Worm (Caenorhabditis elegans) whole organism, late embryonic: ENCODE measurements around the gene kin-20.

Experiments used
- C08G9.2 ChIP-seq: sonication (generic microtip); optimal IDR thresholded peaks from 2 replicates; lab custom pipeline; 2016; ENCODE audit warnings: mild to moderate bottlenecking, missing genetic modification characterization, moderate library complexity, missing compliant biosample characterization
- C38D4.7 ChIP-seq: fragments of 200-800 bp; sonication (Bioruptor generic); optimal IDR thresholded peaks from 2 replicates; lab custom pipeline; 2018; ENCODE audit warnings: mild to moderate bottlenecking, missing genetic modification characterization, moderate library complexity, missing compliant biosample characterization
- T23F11.4 ChIP-seq: fragments of 200-800 bp; sonication (Bioruptor generic); optimal IDR thresholded peaks from 2 replicates; lab custom pipeline; 2018; ENCODE audit warnings: mild to moderate bottlenecking, missing genetic modification characterization, missing compliant biosample characterization
- Y22D7AL.16 ChIP-seq: sonication (generic microtip); optimal IDR thresholded peaks from 2 replicates; lab custom pipeline; 2016; ENCODE audit warnings: missing genetic modification characterization, missing compliant biosample characterization
- ahr-1 ChIP-seq: sonication (generic microtip); optimal IDR thresholded peaks from 2 replicates; lab custom pipeline; 2016; ENCODE audit warnings: missing genetic modification characterization, missing compliant biosample characterization
- ama-1 ChIP-seq: fragments of 150-350 bp; optimal IDR thresholded peaks from 2 replicates; lab custom pipeline; 2014
- ceh-18 ChIP-seq: sonication (generic microtip); optimal IDR thresholded peaks from 2 replicates; lab custom pipeline; 2016; ENCODE audit warnings: missing genetic modification characterization, missing compliant biosample characterization
- ceh-19 ChIP-seq: fragments of 200-800 bp; sonication (Bioruptor generic); optimal IDR thresholded peaks from 2 replicates; lab custom pipeline; 2018; ENCODE audit warnings: mild to moderate bottlenecking, missing genetic modification characterization, missing compliant biosample characterization
- ceh-24 ChIP-seq: sonication (generic microtip); optimal IDR thresholded peaks from 2 replicates; lab custom pipeline; 2016; ENCODE audit warnings: mild to moderate bottlenecking, missing genetic modification characterization, missing compliant biosample characterization
- ceh-34 ChIP-seq: sonication (generic microtip); optimal IDR thresholded peaks from 2 replicates; lab custom pipeline; 2016; ENCODE audit warnings: mild to moderate bottlenecking, missing genetic modification characterization, missing compliant biosample characterization
- ceh-45 ChIP-seq: fragments of 200-800 bp; sonication (Bioruptor generic); IDR thresholded peaks from 2 replicates; pipeline ENCODE4 v1.3.6; 2022; ENCODE audit warnings: missing genetic modification reagents, missing genetic modification characterization, missing compliant biosample characterization
- ceh-48 ChIP-seq: sonication (generic microtip); optimal IDR thresholded peaks from 2 replicates; lab custom pipeline; 2016; ENCODE audit warnings: missing genetic modification characterization, inconsistent platforms, missing compliant biosample characterization
- dmd-4 ChIP-seq: sonication (generic microtip); optimal IDR thresholded peaks from 2 replicates; lab custom pipeline; 2016; ENCODE audit warnings: borderline replicate concordance, missing genetic modification characterization, missing compliant biosample characterization
- dve-1 ChIP-seq: sonication (generic microtip); optimal IDR thresholded peaks from 2 replicates; lab custom pipeline; 2017; ENCODE audit warnings: antibody characterized with exemption, mild to moderate bottlenecking, missing genetic modification characterization, missing compliant biosample characterization
- elt-2 ChIP-seq: sonication (generic microtip); optimal IDR thresholded peaks from 2 replicates; lab custom pipeline; 2016; ENCODE audit warnings: missing genetic modification reagents, missing genetic modification characterization, missing compliant biosample characterization
- elt-4 ChIP-seq: sonication (generic microtip); optimal IDR thresholded peaks from 2 replicates; lab custom pipeline; 2016; ENCODE audit warnings: missing genetic modification characterization, missing compliant biosample characterization
- eyg-1 ChIP-seq: sonication (generic microtip); optimal IDR thresholded peaks from 2 replicates; lab custom pipeline; 2016; ENCODE audit warnings: missing genotype, missing genetic modification characterization, missing compliant biosample characterization
- fkh-10 ChIP-seq: fragments of 150-350 bp; optimal IDR thresholded peaks from 2 replicates; lab custom pipeline; 2014; ENCODE audit warnings: missing biosample characterization, missing genetic modification reagents, missing genetic modification characterization
- fkh-6 ChIP-seq: sonication (generic microtip); optimal IDR thresholded peaks from 2 replicates; lab custom pipeline; 2016; ENCODE audit warnings: missing genetic modification characterization, missing compliant biosample characterization
- gmeb-2 ChIP-seq: sonication (generic microtip); optimal IDR thresholded peaks from 2 replicates; lab custom pipeline; 2016; ENCODE audit warnings: missing genetic modification characterization, inconsistent platforms, missing compliant biosample characterization
- hlh-13 ChIP-seq: fragments of 200-800 bp; sonication (Bioruptor generic); optimal IDR thresholded peaks from 2 replicates; lab custom pipeline; 2018; ENCODE audit warnings: mild to moderate bottlenecking, missing genetic modification characterization, missing compliant biosample characterization
- hlh-15 ChIP-seq: sonication (generic microtip); optimal IDR thresholded peaks from 2 replicates; lab custom pipeline; 2016; ENCODE audit warnings: missing genetic modification characterization, missing compliant biosample characterization
- hlh-30 ChIP-seq: sonication (generic microtip); optimal IDR thresholded peaks from 2 replicates; lab custom pipeline; 2017; ENCODE audit warnings: antibody characterized with exemption, missing genetic modification characterization, missing compliant biosample characterization; ENCODE audit not compliant: insufficient read depth
- hlh-6 ChIP-seq: sonication (generic microtip); optimal IDR thresholded peaks from 2 replicates; lab custom pipeline; 2016; ENCODE audit warnings: missing genotype, missing genetic modification characterization, missing compliant biosample characterization
- madf-2 ChIP-seq: sonication (generic microtip); optimal IDR thresholded peaks from 2 replicates; lab custom pipeline; 2017; ENCODE audit warnings: missing genetic modification characterization, missing compliant biosample characterization
- mec-3 ChIP-seq: sonication (generic microtip); optimal IDR thresholded peaks from 2 replicates; lab custom pipeline; 2016; ENCODE audit warnings: borderline replicate concordance, missing genetic modification characterization, missing compliant biosample characterization
- nhr-232 ChIP-seq: sonication (generic microtip); optimal IDR thresholded peaks from 2 replicates; lab custom pipeline; 2016; ENCODE audit warnings: missing genetic modification characterization, missing compliant biosample characterization
- pag-3 ChIP-seq: sonication (generic microtip); optimal IDR thresholded peaks from 2 replicates; lab custom pipeline; 2016; ENCODE audit warnings: missing compliant biosample characterization, missing genetic modification characterization, borderline replicate concordance
- pat-9 ChIP-seq: fragments of 200-800 bp; sonication (Bioruptor generic); optimal IDR thresholded peaks from 2 replicates; lab custom pipeline; 2018; ENCODE audit warnings: mild to moderate bottlenecking, missing genetic modification characterization, moderate library complexity, missing compliant biosample characterization
- pax-1 ChIP-seq: fragments of 150-350 bp; optimal IDR thresholded peaks from 2 replicates; lab custom pipeline; 2014; ENCODE audit warnings: missing biosample characterization, missing genetic modification characterization
- pha-2 ChIP-seq: sonication (generic microtip); optimal IDR thresholded peaks from 2 replicates; lab custom pipeline; 2017; ENCODE audit warnings: mild to moderate bottlenecking, missing genetic modification characterization, missing compliant biosample characterization
- pha-4 ChIP-seq: fragments of 150-350 bp; optimal IDR thresholded peaks from 2 replicates; lab custom pipeline; 2018; ENCODE audit warnings: missing biosample characterization, missing genetic modification reagents, missing genetic modification characterization
- pqm-1 ChIP-seq: sonication (generic microtip); optimal IDR thresholded peaks from 2 replicates; lab custom pipeline; 2016; ENCODE audit warnings: missing genetic modification characterization, missing compliant biosample characterization
- pros-1 ChIP-seq: fragments of 150-350 bp; optimal IDR thresholded peaks from 2 replicates; lab custom pipeline; 2014; ENCODE audit warnings: missing biosample characterization, missing genetic modification reagents, missing genetic modification characterization
- rnt-1 ChIP-seq: sonication (generic microtip); optimal IDR thresholded peaks from 2 replicates; lab custom pipeline; 2016; ENCODE audit warnings: missing genetic modification characterization, missing compliant biosample characterization
- sdc-2 ChIP-seq: sonication (generic microtip); optimal IDR thresholded peaks from 2 replicates; lab custom pipeline; 2016; ENCODE audit warnings: missing genotype, missing genetic modification characterization, missing compliant biosample characterization
- sox-2 ChIP-seq: fragments of 200-800 bp; sonication (Bioruptor generic); IDR thresholded peaks from 2 replicates; pipeline ENCODE4 v1.3.6; 2022; ENCODE audit warnings: missing genetic modification reagents, missing genetic modification characterization, missing compliant biosample characterization
- sox-4 ChIP-seq: sonication (generic microtip); optimal IDR thresholded peaks from 2 replicates; lab custom pipeline; 2017; ENCODE audit warnings: mild to moderate bottlenecking, missing genetic modification characterization, inconsistent platforms, missing compliant biosample characterization
- tbx-2 ChIP-seq: sonication (generic microtip); optimal IDR thresholded peaks from 2 replicates; lab custom pipeline; 2016; ENCODE audit warnings: missing genetic modification characterization, missing compliant biosample characterization
- unc-3 ChIP-seq, 2 experiments: fragments of 200-800 bp in 1 of 2; sonication (Bioruptor generic) in 1 of 2; sonication (generic microtip) in 1 of 2; conservative IDR thresholded peaks in 1 of 2; optimal IDR thresholded peaks in 1 of 2; 2 replicates each; pipeline versions ENCODE4 v1.3.6 to Lab custom; 2016 to 2022; ENCODE audit warnings: missing compliant biosample characterization in 2 of 2, missing genetic modification characterization in 2 of 2, missing genetic modification reagents in 1 of 2
- unc-42 ChIP-seq: sonication (generic microtip); optimal IDR thresholded peaks from 2 replicates; lab custom pipeline; 2016; ENCODE audit warnings: missing genotype, missing genetic modification characterization, missing compliant biosample characterization
- unc-55 ChIP-seq: sonication (generic microtip); optimal IDR thresholded peaks from 2 replicates; lab custom pipeline; 2017; ENCODE audit warnings: missing biosample characterization, missing genetic modification reagents, missing genetic modification characterization
- unc-86 ChIP-seq: sonication (generic microtip); optimal IDR thresholded peaks from 2 replicates; lab custom pipeline; 2016; ENCODE audit warnings: missing genetic modification characterization, missing compliant biosample characterization

kin-20 gene

ce11 chrX:15274827-15275761, 2.5 kb downstream of the kin-20 start (continued):
- TF ChIP-seq dmd-4 (tag; lab: Kevin White, UChicago) (no peak), pat-9 (tag; lab: Kevin White, UChicago) (peak; percentile 76), elt-2 (tag; lab: Kevin White, UChicago) (peak; percentile 52), fkh-6 (peak; percentile 19), pha-4 (tag; lab: Kevin White, UChicago) (no peak), ceh-19 (peak; percentile 82), sox-2 (GFP tag; lab: Robert Waterston, UW) (no peak), hlh-15 (no peak), T23F11.4 (GFP tag; lab: Kevin White, UChicago) (peak; percentile 70), sox-4 (tag; lab: Kevin White, UChicago) (no peak), pqm-1 (tag; lab: Kevin White, UChicago) (no peak), pros-1 (tag; lab: Kevin White, UChicago) (peak; percentile 82), hlh-6 (tag; lab: Kevin White, UChicago) (no peak), ama-1 (no peak), ceh-48 (no peak), ahr-1 (tag; lab: Kevin White, UChicago) (no peak), ceh-18 (peak; percentile 94), sdc-2 (tag; lab: Kevin White, UChicago) (peak; percentile 39), Y22D7AL.16 (tag; lab: Kevin White, UChicago) (no peak), unc-86 (tag; lab: Kevin White, UChicago) (no peak), ceh-34 (tag; lab: Kevin White, UChicago) (peak; percentile 90), gmeb-2 (tag; lab: Kevin White, UChicago) (no peak), madf-2 (peak; percentile 37), ceh-45 (GFP tag; lab: Robert Waterston, UW) (no peak), C08G9.2 (tag; lab: Kevin White, UChicago) (peak; percentile 45)

- TF ChIP-seq tbx-2 (tag; lab: Kevin White, UChicago) (peak; percentile 25), pax-1 (tag; lab: Kevin White, UChicago) (no peak), rnt-1 (tag; lab: Kevin White, UChicago) (peak; percentile 40)
These were observed 3.5 kb downstream of the kin-20 start for ce11 chrX:15274079-15274478.

ce11 chrX:15272925-15273324, 4.6 kb downstream of the kin-20 start:
- TF ChIP-seq mec-3 (tag; lab: Kevin White, UChicago) (no peak), hlh-13 (no peak), dve-1 (tag; lab: Kevin White, UChicago) (no peak), nhr-232 (no peak), unc-42 (no peak)
- TF ChIP-seq, all 69 proteins: peak for 0

ce11 chrX:15270656-15271055, 6.9 kb downstream of the kin-20 start:
- TF ChIP-seq C38D4.7 (GFP tag; lab: Kevin White, UChicago) (no peak), madf-2 (no peak), pag-3 (tag; lab: Kevin White, UChicago) (no peak), unc-55 (GFP tag; lab: Kevin White, UChicago) (no peak), elt-4 (tag; lab: Kevin White, UChicago) (no peak), unc-3 (GFP tag; conservative IDR thresholded peaks at IDR 0.05; lab: Robert Waterston, UW) (no peak), unc-3 (tag; optimal IDR thresholded peaks at IDR 0.05; lab: Kevin White, UChicago) (no peak), hlh-30 (tag; lab: Kevin White, UChicago) (no peak), pha-2 (tag; lab: Kevin White, UChicago) (no peak), eyg-1 (tag; lab: Kevin White, UChicago) (no peak), fkh-10 (GFP tag; lab: Kevin White, UChicago) (no peak), ceh-24 (tag; lab: Kevin White, UChicago) (no peak)
